Worm (Caenorhabditis elegans): ENCODE data around the gene cid-1.

ce11 chrIII:5147445-5147844, 26.3 kb upstream of the cid-1 start:
- TF ChIP-seq cog-1 (tag; optimal IDR thresholded peaks at IDR 0.05) (no peak), tab-1 (GFP tag; IDR thresholded peaks at IDR 0.05) (no peak), med-1 (GFP tag; optimal IDR thresholded peaks at IDR 0.05; ENCODE audit: insufficient read depth) (no peak), T22C8.4 (GFP tag; IDR thresholded peaks at IDR 0.05) (no peak), ref-1 (GFP tag; conservative IDR thresholded peaks at IDR 0.05) (no peak), ztf-23 (GFP tag; IDR thresholded peaks at IDR 0.05) (no peak), klf-2 (GFP tag; conservative IDR thresholded peaks at IDR 0.05) (no peak), ztf-29 (GFP tag; IDR thresholded peaks at IDR 0.05) (no peak)
